Fruit fly (Drosophila melanogaster) whole organism, embryonic: Measurements from ENCODE around the gene lok.

Experiments
- Ada2b ChIP-seq: fragments of 200-800 bp; sonication (Bioruptor generic); IDR thresholded peaks from 2 replicates; pipeline ENCODE4 v1.3.6; 2022; ENCODE audit warnings: missing biosample characterization, missing genetic modification characterization
- Awh ChIP-seq: fragments of 200-800 bp; sonication (Bioruptor generic); IDR thresholded peaks from 2 replicates; pipeline ENCODE4, ENCODE4 v1.3.6; 2022; ENCODE audit warnings: missing biosample characterization, missing genetic modification characterization
- B-H2 ChIP-seq: fragments of 200-800 bp; sonication (Bioruptor generic); optimal IDR thresholded peaks from 2 replicates; lab custom pipeline; 2018; ENCODE audit warnings: missing biosample characterization, mild to moderate bottlenecking, missing genetic modification characterization
- CG10209 ChIP-seq: fragments of 200-800 bp; sonication (Bioruptor generic); optimal IDR thresholded peaks from 3 replicates; lab custom pipeline; 2017; ENCODE audit warnings: missing biosample characterization, mild to moderate bottlenecking, missing genetic modification characterization, missing genetic modification reagents
- CG11504 ChIP-seq: fragments of 200-800 bp; sonication (Bioruptor generic); optimal IDR thresholded peaks from 3 replicates; lab custom pipeline; 2019; ENCODE audit warnings: missing biosample characterization, mild to moderate bottlenecking, missing genetic modification characterization, moderate library complexity
- CG11723 ChIP-seq: fragments of 200-800 bp; sonication (Bioruptor generic); optimal IDR thresholded peaks from 2 replicates; lab custom pipeline; 2017; ENCODE audit warnings: missing biosample characterization, mild to moderate bottlenecking, missing genetic modification characterization
- CG12942 ChIP-seq: fragments of 200-800 bp; sonication (Bioruptor generic); optimal IDR thresholded peaks from 3 replicates; lab custom pipeline; 2016; ENCODE audit warnings: missing biosample characterization, missing genetic modification characterization
- CG13424 ChIP-seq: fragments of 200-800 bp; sonication (Bioruptor generic); optimal IDR thresholded peaks from 2 replicates; lab custom pipeline; 2019; ENCODE audit warnings: missing biosample characterization, mild to moderate bottlenecking, missing genetic modification characterization, moderate library complexity
- CG14441 ChIP-seq: fragments of 200-800 bp; sonication (Bioruptor generic); IDR thresholded peaks from 2 replicates; pipeline ENCODE4 v1.3.6; 2022; ENCODE audit warnings: missing biosample characterization, missing genetic modification characterization
- CG15479 ChIP-seq: fragments of 200-800 bp; sonication (Bioruptor generic); optimal IDR thresholded peaks from 3 replicates; lab custom pipeline; 2019; ENCODE audit warnings: missing biosample characterization, mild to moderate bottlenecking, missing genetic modification characterization, moderate library complexity
- CG17186 ChIP-seq: fragments of 200-800 bp; sonication (Bioruptor generic); optimal IDR thresholded peaks from 3 replicates; lab custom pipeline; 2017; ENCODE audit warnings: missing biosample characterization, missing genetic modification reagents, missing genetic modification characterization
- CG17385 ChIP-seq: fragments of 200-800 bp; sonication (Bioruptor generic); optimal IDR thresholded peaks from 3 replicates; lab custom pipeline; 2018; ENCODE audit warnings: missing biosample characterization, mild to moderate bottlenecking, missing genetic modification characterization
- CG18011 ChIP-seq: fragments of 200-800 bp; sonication (Bioruptor generic); optimal IDR thresholded peaks from 2 replicates; lab custom pipeline; 2017; ENCODE audit warnings: missing biosample characterization, missing genetic modification characterization, mild to moderate bottlenecking, moderate library complexity, missing genotype
- CG2202 ChIP-seq: fragments of 200-800 bp; sonication (Bioruptor generic); optimal IDR thresholded peaks from 2 replicates; lab custom pipeline; 2018; ENCODE audit warnings: missing biosample characterization, mild to moderate bottlenecking, missing genetic modification characterization
- CG30403 ChIP-seq: fragments of 200-800 bp; sonication (Bioruptor generic); optimal IDR thresholded peaks from 3 replicates; lab custom pipeline; 2016; ENCODE audit warnings: missing biosample characterization, missing genetic modification characterization
- CG3407 ChIP-seq: fragments of 200-800 bp; sonication (Bioruptor generic); optimal IDR thresholded peaks from 2 replicates; lab custom pipeline; 2018; ENCODE audit warnings: missing biosample characterization, mild to moderate bottlenecking, missing genetic modification characterization
- CG3995 ChIP-seq: fragments of 200-800 bp; sonication (Bioruptor generic); optimal IDR thresholded peaks from 3 replicates; lab custom pipeline; 2016; ENCODE audit warnings: missing biosample characterization, missing genetic modification characterization
- CG42726 ChIP-seq: fragments of 200-800 bp; sonication (Bioruptor generic); IDR thresholded peaks from 2 replicates; pipeline ENCODE4 v1.3.6; 2022; ENCODE audit warnings: missing biosample characterization, missing genetic modification characterization; ENCODE audit not compliant: partially characterized antibody
- CG4360 ChIP-seq: fragments of 200-800 bp; sonication (Bioruptor generic); IDR thresholded peaks from 2 replicates; pipeline ENCODE4 v1.3.6; 2022; ENCODE audit warnings: missing biosample characterization, missing genetic modification characterization
- CG5180 ChIP-seq: fragments of 200-800 bp; sonication (Bioruptor generic); optimal IDR thresholded peaks from 3 replicates; lab custom pipeline; 2017; ENCODE audit warnings: missing biosample characterization, missing genetic modification characterization, mild to moderate bottlenecking, moderate library complexity, missing genetic modification reagents
- CG6654 ChIP-seq: fragments of 200-800 bp; sonication (Bioruptor generic); optimal IDR thresholded peaks from 2 replicates; lab custom pipeline; 2017; ENCODE audit warnings: missing biosample characterization, mild to moderate bottlenecking, missing genetic modification characterization
- CG6854 ChIP-seq: fragments of 200-800 bp; sonication (Bioruptor generic); optimal IDR thresholded peaks from 3 replicates; lab custom pipeline; 2017; ENCODE audit warnings: missing biosample characterization, mild to moderate bottlenecking, missing genetic modification characterization
- CG7987 ChIP-seq: fragments of 200-800 bp; sonication (Bioruptor generic); optimal IDR thresholded peaks from 2 replicates; lab custom pipeline; 2018; ENCODE audit warnings: missing biosample characterization, mild to moderate bottlenecking, missing genetic modification characterization, moderate library complexity
- D19B ChIP-seq: fragments of 200-800 bp; sonication (Bioruptor generic); optimal IDR thresholded peaks from 2 replicates; lab custom pipeline; 2017; ENCODE audit warnings: missing biosample characterization, mild to moderate bottlenecking, missing genetic modification characterization
- Dbx ChIP-seq: fragments of 200-800 bp; sonication (Bioruptor generic); IDR thresholded peaks from 3 replicates; pipeline ENCODE4 v1.3.6; 2022; ENCODE audit warnings: missing biosample characterization, missing genetic modification characterization
- Dll ChIP-seq: fragments of 200-800 bp; sonication (Bioruptor generic); IDR thresholded peaks from 4 replicates; pipeline ENCODE4 v1.3.6; 2022; ENCODE audit warnings: missing biosample characterization, missing genetic modification characterization; ENCODE audit not compliant: partially characterized antibody
- Ets65A ChIP-seq: fragments of 200-800 bp; sonication (Bioruptor generic); peaks from one replicate; lab custom pipeline; 2016; ENCODE audit warnings: missing biosample characterization, missing genetic modification characterization
- Fer2 ChIP-seq: fragments of 200-800 bp; sonication (Bioruptor generic); optimal IDR thresholded peaks from 2 replicates; lab custom pipeline; 2018; ENCODE audit warnings: missing biosample characterization, mild to moderate bottlenecking, missing genetic modification characterization, moderate library complexity
- HLH54F ChIP-seq: fragments of 200-800 bp; sonication (Bioruptor generic); optimal IDR thresholded peaks from 3 replicates; lab custom pipeline; 2016; ENCODE audit warnings: missing biosample characterization, missing genetic modification characterization
- Meics ChIP-seq: fragments of 200-800 bp; sonication (Bioruptor generic); optimal IDR thresholded peaks from 2 replicates; lab custom pipeline; 2017; ENCODE audit warnings: missing biosample characterization, mild to moderate bottlenecking, missing genetic modification characterization
- Nf-YA ChIP-seq: fragments of 200-800 bp; sonication (Bioruptor generic); IDR thresholded peaks from 2 replicates; pipeline ENCODE4 v1.3.6; 2022; ENCODE audit warnings: missing biosample characterization, missing genetic modification characterization
- Rx ChIP-seq: fragments of 200-800 bp; sonication (Bioruptor generic); IDR thresholded peaks from 2 replicates; pipeline ENCODE4 v1.3.6; 2022; ENCODE audit warnings: missing biosample characterization, missing genetic modification characterization
- Taf1 ChIP-seq: fragments of 200-800 bp; sonication (Bioruptor generic); IDR thresholded peaks from 2 replicates; pipeline ENCODE4 v1.3.6; 2022; ENCODE audit warnings: missing biosample characterization, missing genetic modification characterization
- da ChIP-seq: fragments of 200-800 bp; sonication (Bioruptor generic); optimal IDR thresholded peaks from 2 replicates; lab custom pipeline; 2016; ENCODE audit warnings: missing biosample characterization, missing genetic modification characterization
- dati ChIP-seq: fragments of 200-800 bp; sonication (Bioruptor generic); IDR thresholded peaks from 2 replicates; pipeline ENCODE4 v1.3.6; 2022; ENCODE audit warnings: missing biosample characterization, missing genetic modification characterization
- ems ChIP-seq: fragments of 200-800 bp; sonication (Bioruptor generic); optimal IDR thresholded peaks from 3 replicates; lab custom pipeline; 2016; ENCODE audit warnings: missing biosample characterization, missing genetic modification characterization
- h ChIP-seq: fragments of >200 bp; optimal IDR thresholded peaks from 2 replicates; lab custom pipeline; 2017
- ham ChIP-seq: fragments of 200-800 bp; sonication (Bioruptor generic); IDR thresholded peaks from 2 replicates; pipeline ENCODE4 v1.3.6; 2022; ENCODE audit warnings: missing biosample characterization, missing genetic modification characterization
- hb ChIP-seq: fragments of 200-800 bp; sonication (Bioruptor generic); IDR thresholded peaks from 3 replicates; pipeline ENCODE4 v1.3.6; 2022; ENCODE audit warnings: missing biosample characterization, missing genetic modification characterization; ENCODE audit not compliant: partially characterized antibody
- her ChIP-seq: fragments of 200-800 bp; sonication (Bioruptor generic); optimal IDR thresholded peaks from 2 replicates; lab custom pipeline; 2016; ENCODE audit warnings: missing biosample characterization, missing genetic modification characterization
- lab ChIP-seq: fragments of 200-800 bp; sonication (Bioruptor generic); optimal IDR thresholded peaks from 3 replicates; lab custom pipeline; 2017; ENCODE audit warnings: missing biosample characterization, missing genetic modification characterization, mild to moderate bottlenecking, moderate library complexity, missing genetic modification reagents
- mirr ChIP-seq: fragments of 200-800 bp; sonication (Bioruptor generic); optimal IDR thresholded peaks from 3 replicates; lab custom pipeline; 2018; ENCODE audit warnings: missing biosample characterization, mild to moderate bottlenecking, missing genetic modification characterization
- org-1 ChIP-seq: fragments of 200-800 bp; sonication (Bioruptor generic); optimal IDR thresholded peaks from 2 replicates; lab custom pipeline; 2017; ENCODE audit warnings: missing biosample characterization, missing genetic modification characterization
- peb ChIP-seq: fragments of 200-800 bp; sonication (Bioruptor generic); IDR thresholded peaks from 2 replicates; pipeline ENCODE4 v1.3.6; 2022; ENCODE audit warnings: missing biosample characterization, missing genetic modification characterization
- phol ChIP-seq: fragments of 200-800 bp; sonication (Bioruptor generic); optimal IDR thresholded peaks from 3 replicates; lab custom pipeline; 2018; ENCODE audit warnings: missing biosample characterization, mild to moderate bottlenecking, missing genetic modification characterization, moderate library complexity
- prd ChIP-seq, 3 experiments: fragments of >200 bp in 2 of 3; fragments of 200-800 bp in 1 of 3; sonication (Bioruptor generic) in 1 of 3; optimal IDR thresholded peaks in 2 of 3; IDR thresholded peaks in 1 of 3; 2 replicates in 2 of 3; 3 replicates in 1 of 3; pipeline versions ENCODE4 v1.3.6 to Lab custom; 2017 to 2022; ENCODE audit warnings: missing biosample characterization in 1 of 3, missing genetic modification characterization in 1 of 3
- sima ChIP-seq: fragments of 200-800 bp; sonication (Bioruptor generic); optimal IDR thresholded peaks from 2 replicates; lab custom pipeline; 2016; ENCODE audit warnings: missing biosample characterization, missing genetic modification characterization
- tll ChIP-seq, 2 experiments: fragments of 200-800 bp in 1 of 2; fragments of >200 bp in 1 of 2; sonication (Bioruptor generic) in 1 of 2; optimal IDR thresholded peaks; 2 replicates each; lab custom pipeline; 2017 to 2019; ENCODE audit warnings: missing biosample characterization in 2 of 2, missing genetic modification characterization in 2 of 2, mild to moderate bottlenecking in 1 of 2, moderate library complexity in 1 of 2
- yki ChIP-seq: fragments of >200 bp; optimal IDR thresholded peaks from 3 replicates; lab custom pipeline; 2018
- zfh2 ChIP-seq: fragments of 200-800 bp; sonication (Bioruptor generic); optimal IDR thresholded peaks from 2 replicates; lab custom pipeline; 2016; ENCODE audit warnings: missing biosample characterization, missing genetic modification characterization

Gene lok

dm6 chr2L:20084068-20084651 is 22.9 kb downstream of the lok start (continued):
- TF ChIP-seq CG11723: no peak
- peak; percentile 66 for TF ChIP-seq Meics (GFP tag; lab: Kevin White, UChicago)
- no peak for TF ChIP-seq da (GFP tag; lab: Kevin White, UChicago)
- TF ChIP-seq her: no peak
- no peak for TF ChIP-seq CG13424 (tag; lab: Kevin White, UChicago)
- no peak for TF ChIP-seq CG2202 (tag; lab: Kevin White, UChicago)
- TF ChIP-seq CG10209 (GFP tag; lab: Kevin White, UChicago): no peak
- TF ChIP-seq dati (GFP tag; lab: Robert Waterston, UW): no peak
- no peak for TF ChIP-seq Fer2 (tag; lab: Kevin White, UChicago)
- TF ChIP-seq CG42726 (GFP tag; lab: Robert Waterston, UW): no peak
- TF ChIP-seq zfh2 (GFP tag; lab: Kevin White, UChicago): no peak
- no peak for TF ChIP-seq sima
- TF ChIP-seq phol (tag; lab: Kevin White, UChicago): no peak
- TF ChIP-seq Rx (GFP tag; lab: Robert Waterston, UW): no peak
- TF ChIP-seq HLH54F (GFP tag; lab: Kevin White, UChicago): no peak
- no peak for TF ChIP-seq CG4360
- no peak for TF ChIP-seq org-1 (GFP tag; lab: Kevin White, UChicago)
- TF ChIP-seq Ets65A (GFP tag; lab: Kevin White, UChicago): peak; percentile 84
- no peak for TF ChIP-seq CG11504 (tag; lab: Kevin White, UChicago)
- no peak for TF ChIP-seq CG6654 (GFP tag; lab: Kevin White, UChicago)
- TF ChIP-seq tll (GFP tag; optimal IDR thresholded peaks at IDR 0.05; lab: Kevin White, UChicago): no peak
- 0 out of 3 replicates have a peak, but pooled peaks have one; percentile 12 for TF ChIP-seq Dbx
- no peak for TF ChIP-seq Awh (GFP tag; lab: Robert Waterston, UW)
- no peak for TF ChIP-seq CG3407
- TF ChIP-seq prd (optimal IDR thresholded peaks at IDR 0.05; lab: Kevin White, UChicago): no peak
- 0 out of 3 replicates have a peak, but pooled peaks have one; percentile 21 for TF ChIP-seq prd (GFP tag; IDR thresholded peaks at IDR 0.05; lab: Robert Waterston, UW)
- TF ChIP-seq CG5180 (GFP tag; lab: Kevin White, UChicago): no peak
- TF ChIP-seq CG18011 (GFP tag; lab: Kevin White, UChicago): no peak
- TF ChIP-seq Ada2b: peak; percentile 8; the same call in 1 of the 2 replicates
- no peak for TF ChIP-seq ham
- TF ChIP-seq Taf1: no peak
- no peak for TF ChIP-seq CG12942 (GFP tag; lab: Kevin White, UChicago)
- no peak for TF ChIP-seq peb (GFP tag; lab: Robert Waterston, UW)
- TF ChIP-seq mirr: no peak
- no peak for TF ChIP-seq h (lab: Kevin White, UChicago)
- peak; percentile 12 for TF ChIP-seq lab
- no peak for TF ChIP-seq CG17186 (GFP tag; lab: Kevin White, UChicago)
- TF ChIP-seq D19B (GFP tag; lab: Kevin White, UChicago): no peak
- TF ChIP-seq yki (lab: Kevin White, UChicago): no peak
- TF ChIP-seq CG3995: peak; percentile 49
- no peak for TF ChIP-seq Nf-YA
- TF ChIP-seq B-H2 (GFP tag; lab: Kevin White, UChicago): no peak
- no peak for TF ChIP-seq CG7987 (GFP tag; lab: Kevin White, UChicago)
- no peak for TF ChIP-seq CG30403 (GFP tag; lab: Kevin White, UChicago)
- TF ChIP-seq Dll (GFP tag; lab: Robert Waterston, UW): no peak
- TF ChIP-seq CG14441 (GFP tag; lab: Robert Waterston, UW): no peak
- TF ChIP-seq CG15479: no peak
- TF ChIP-seq CG6854 (GFP tag; lab: Kevin White, UChicago): no peak
- no peak for TF ChIP-seq CG17385 (GFP tag; lab: Kevin White, UChicago)
- no peak for TF ChIP-seq ems (GFP tag; lab: Kevin White, UChicago)
- TF ChIP-seq hb: no peak
